Fruit fly (Drosophila melanogaster) whole organism, embryonic: ENCODE data around the gene CG14646.

ENCODE experiments used
- Asciz ChIP-seq: fragments of 200-800 bp; sonication (Bioruptor generic); optimal IDR thresholded peaks from 2 replicates; lab custom pipeline; 2017; ENCODE audit warnings: missing biosample characterization, mild to moderate bottlenecking, missing genetic modification characterization, missing genetic modification reagents
- Blimp-1 ChIP-seq: fragments of 200-800 bp; sonication (Bioruptor generic); optimal IDR thresholded peaks from 3 replicates; lab custom pipeline; 2018; ENCODE audit warnings: missing biosample characterization, missing genetic modification characterization, mild to moderate bottlenecking, moderate library complexity, missing genetic modification reagents
- CG10366 ChIP-seq: fragments of 200-800 bp; sonication (Bioruptor generic); IDR thresholded peaks from 2 replicates; pipeline ENCODE4 v1.3.6; 2022; ENCODE audit warnings: missing biosample characterization, missing genetic modification characterization
- CG12659 ChIP-seq: fragments of 200-800 bp; sonication (Bioruptor generic); optimal IDR thresholded peaks from 3 replicates; lab custom pipeline; 2017; ENCODE audit warnings: mild to moderate bottlenecking, missing biosample characterization, missing genetic modification reagents, missing genetic modification characterization
- CG13296 ChIP-seq: fragments of 200-800 bp; sonication (Bioruptor generic); optimal IDR thresholded peaks from 3 replicates; lab custom pipeline; 2018; ENCODE audit warnings: missing biosample characterization, mild to moderate bottlenecking, missing genetic modification characterization
- CG13624 ChIP-seq: fragments of 200-800 bp; sonication (Bioruptor generic); optimal IDR thresholded peaks from 2 replicates; lab custom pipeline; 2016; ENCODE audit warnings: missing biosample characterization, missing genetic modification characterization
- CG15269 ChIP-seq: fragments of 200-800 bp; sonication (Bioruptor generic); optimal IDR thresholded peaks from 2 replicates; lab custom pipeline; 2018; ENCODE audit warnings: missing biosample characterization, mild to moderate bottlenecking, missing genetic modification characterization, moderate library complexity
- CG15479 ChIP-seq: fragments of 200-800 bp; sonication (Bioruptor generic); optimal IDR thresholded peaks from 3 replicates; lab custom pipeline; 2019; ENCODE audit warnings: missing biosample characterization, mild to moderate bottlenecking, missing genetic modification characterization, moderate library complexity
- CG15696 ChIP-seq: fragments of 200-800 bp; sonication (Bioruptor generic); optimal IDR thresholded peaks from 2 replicates; lab custom pipeline; 2019; ENCODE audit warnings: missing biosample characterization, mild to moderate bottlenecking, missing genetic modification characterization, moderate library complexity
- CG18599 ChIP-seq: fragments of 200-800 bp; sonication (Bioruptor generic); optimal IDR thresholded peaks from 3 replicates; lab custom pipeline; 2017; ENCODE audit warnings: missing biosample characterization, missing genetic modification characterization, mild to moderate bottlenecking, moderate library complexity, missing genetic modification reagents
- CG2120 ChIP-seq: fragments of 200-800 bp; sonication (Bioruptor generic); optimal IDR thresholded peaks from 3 replicates; lab custom pipeline; 2016; ENCODE audit warnings: missing biosample characterization, missing genetic modification characterization
- CG2875 ChIP-seq: fragments of 200-800 bp; sonication (Bioruptor generic); optimal IDR thresholded peaks from 2 replicates; lab custom pipeline; 2017; ENCODE audit warnings: missing biosample characterization, mild to moderate bottlenecking, missing genetic modification characterization, missing genetic modification reagents
- CG3065 ChIP-seq: fragments of 200-800 bp; sonication (Bioruptor generic); optimal IDR thresholded peaks from 2 replicates; lab custom pipeline; 2016; ENCODE audit warnings: missing biosample characterization, missing genetic modification characterization
- CG31224 ChIP-seq: fragments of 200-800 bp; sonication (Bioruptor generic); IDR thresholded peaks from 2 replicates; pipeline ENCODE4 v1.3.6; 2022; ENCODE audit warnings: missing biosample characterization, missing genetic modification characterization
- CG31441 ChIP-seq: fragments of 200-800 bp; sonication (Bioruptor generic); IDR thresholded peaks from 2 replicates; pipeline ENCODE4 v1.3.6; 2022; ENCODE audit warnings: missing biosample characterization, missing genetic modification characterization
- CG34422 ChIP-seq: fragments of 200-800 bp; sonication (Bioruptor generic); IDR thresholded peaks from 3 replicates; pipeline ENCODE4 v1.3.6; 2022; ENCODE audit warnings: missing biosample characterization, missing genetic modification characterization
- CG3838 ChIP-seq: fragments of 200-800 bp; sonication (Bioruptor generic); optimal IDR thresholded peaks from 3 replicates; lab custom pipeline; 2016; ENCODE audit warnings: missing biosample characterization, missing genetic modification characterization
- CG4854 ChIP-seq: fragments of 200-800 bp; sonication (Bioruptor generic); optimal IDR thresholded peaks from 2 replicates; lab custom pipeline; 2016; ENCODE audit warnings: missing biosample characterization, missing genetic modification characterization, inconsistent platforms
- CG6175 ChIP-seq: fragments of 200-800 bp; sonication (Bioruptor generic); IDR thresholded peaks from 3 replicates; pipeline ENCODE4 v1.3.6; 2022; ENCODE audit warnings: missing biosample characterization, missing genetic modification characterization
- CG6654 ChIP-seq: fragments of 200-800 bp; sonication (Bioruptor generic); optimal IDR thresholded peaks from 2 replicates; lab custom pipeline; 2017; ENCODE audit warnings: missing biosample characterization, mild to moderate bottlenecking, missing genetic modification characterization
- CG6791 ChIP-seq: fragments of 200-800 bp; sonication (Bioruptor generic); IDR thresholded peaks from 3 replicates; pipeline ENCODE4 v1.3.6; 2022; ENCODE audit warnings: missing biosample characterization, missing genetic modification characterization; ENCODE audit not compliant: partially characterized antibody
- CG6854 ChIP-seq: fragments of 200-800 bp; sonication (Bioruptor generic); optimal IDR thresholded peaks from 3 replicates; lab custom pipeline; 2017; ENCODE audit warnings: missing biosample characterization, mild to moderate bottlenecking, missing genetic modification characterization
- CG8765 ChIP-seq: fragments of 200-800 bp; sonication (Bioruptor generic); IDR thresholded peaks from 2 replicates; pipeline ENCODE4 v1.3.6; 2022; ENCODE audit warnings: missing biosample characterization, missing genetic modification characterization
- CoRest ChIP-seq: fragments of 200-800 bp; sonication (Bioruptor generic); optimal IDR thresholded peaks from 3 replicates; lab custom pipeline; 2018; ENCODE audit warnings: missing biosample characterization, mild to moderate bottlenecking, missing genetic modification characterization, moderate library complexity
- Drgx ChIP-seq: fragments of 200-800 bp; sonication (Bioruptor generic); IDR thresholded peaks from 2 replicates; pipeline ENCODE4 v1.3.6; 2022; ENCODE audit warnings: missing biosample characterization, missing genetic modification characterization
- Hand ChIP-seq: fragments of 200-800 bp; sonication (Bioruptor generic); optimal IDR thresholded peaks from 2 replicates; lab custom pipeline; 2017; ENCODE audit warnings: mild to moderate bottlenecking, missing biosample characterization, missing genetic modification reagents, missing genetic modification characterization
- Hmr ChIP-seq: fragments of 200-800 bp; sonication (Bioruptor generic); optimal IDR thresholded peaks from 3 replicates; lab custom pipeline; 2017; ENCODE audit warnings: mild to moderate bottlenecking, missing biosample characterization, missing genetic modification reagents, missing genetic modification characterization
- Jarid2 ChIP-seq: fragments of 200-800 bp; sonication (Bioruptor generic); optimal IDR thresholded peaks from 3 replicates; lab custom pipeline; 2017; ENCODE audit warnings: mild to moderate bottlenecking, missing biosample characterization, missing genetic modification reagents, missing genetic modification characterization
- PHDP ChIP-seq: fragments of 200-800 bp; sonication (Bioruptor generic); optimal IDR thresholded peaks from 3 replicates; lab custom pipeline; 2018; ENCODE audit warnings: missing biosample characterization, mild to moderate bottlenecking, missing genetic modification characterization, moderate library complexity
- Rfx ChIP-seq: fragments of 200-800 bp; sonication (Bioruptor generic); IDR thresholded peaks from 2 replicates; pipeline ENCODE4 v1.3.6; 2022; ENCODE audit warnings: missing biosample characterization, missing genetic modification characterization
- Six4 ChIP-seq: fragments of 200-800 bp; sonication (Bioruptor generic); optimal IDR thresholded peaks from 2 replicates; lab custom pipeline; 2016; ENCODE audit warnings: missing biosample characterization, missing genetic modification characterization
- Sox100B ChIP-seq: fragments of 200-800 bp; sonication (Bioruptor generic); optimal IDR thresholded peaks from 3 replicates; lab custom pipeline; 2018; ENCODE audit warnings: missing biosample characterization, mild to moderate bottlenecking, missing genetic modification characterization
- Usf ChIP-seq: fragments of 200-800 bp; sonication (Bioruptor generic); optimal IDR thresholded peaks from 2 replicates; lab custom pipeline; 2017; ENCODE audit warnings: missing genotype, missing biosample characterization, missing genetic modification characterization
- Xbp1 ChIP-seq: fragments of 200-800 bp; sonication (Bioruptor generic); optimal IDR thresholded peaks from 3 replicates; lab custom pipeline; 2016; ENCODE audit warnings: missing biosample characterization, mild to moderate bottlenecking, missing genetic modification characterization
- ash1 ChIP-seq: fragments of 200-800 bp; sonication (Bioruptor generic); optimal IDR thresholded peaks from 2 replicates; lab custom pipeline; 2018; ENCODE audit warnings: missing biosample characterization, mild to moderate bottlenecking, missing genetic modification characterization
- dpn ChIP-seq, 2 experiments: fragments of 200-800 bp; sonication (Bioruptor generic); optimal IDR thresholded peaks; 3 replicates each; lab custom pipeline; 2016; ENCODE audit warnings: missing biosample characterization in 2 of 2, missing genetic modification characterization in 2 of 2
- fd102C ChIP-seq: fragments of 200-800 bp; sonication (Bioruptor generic); optimal IDR thresholded peaks from 2 replicates; lab custom pipeline; 2018; ENCODE audit warnings: missing biosample characterization, mild to moderate bottlenecking, missing genetic modification characterization, moderate library complexity
- fd64A ChIP-seq: fragments of 200-800 bp; sonication (Bioruptor generic); optimal IDR thresholded peaks from 3 replicates; lab custom pipeline; 2018; ENCODE audit warnings: missing biosample characterization, mild to moderate bottlenecking, missing genetic modification characterization
- gfzf ChIP-seq: fragments of 200-800 bp; sonication (Bioruptor generic); optimal IDR thresholded peaks from 2 replicates; lab custom pipeline; 2016; ENCODE audit warnings: missing biosample characterization, mild to moderate bottlenecking, missing genetic modification characterization, moderate library complexity
- gsb-n ChIP-seq: fragments of 200-800 bp; sonication (Bioruptor generic); optimal IDR thresholded peaks from 3 replicates; lab custom pipeline; 2018; ENCODE audit warnings: missing biosample characterization, mild to moderate bottlenecking, missing genetic modification characterization
- psq ChIP-seq: fragments of 200-800 bp; sonication (Bioruptor generic); optimal IDR thresholded peaks from 2 replicates; lab custom pipeline; 2017; ENCODE audit warnings: missing biosample characterization, missing genetic modification characterization
- ro ChIP-seq: fragments of 200-800 bp; sonication (Bioruptor generic); IDR thresholded peaks from 2 replicates; pipeline ENCODE4 v1.3.6; 2022; ENCODE audit warnings: missing biosample characterization, missing genetic modification characterization
- sens ChIP-seq: fragments of 200-800 bp; sonication (Bioruptor generic); peaks from one replicate; lab custom pipeline; 2016; ENCODE audit warnings: missing biosample characterization, missing genetic modification characterization
- seq ChIP-seq: fragments of 200-800 bp; sonication (Bioruptor generic); IDR thresholded peaks from 2 replicates; pipeline ENCODE4 v1.3.6; 2022; ENCODE audit warnings: missing biosample characterization, missing genetic modification characterization
- slou ChIP-seq: fragments of 200-800 bp; sonication (Bioruptor generic); optimal IDR thresholded peaks from 3 replicates; lab custom pipeline; 2016; ENCODE audit warnings: missing biosample characterization, missing genetic modification characterization
- tio ChIP-seq: fragments of 200-800 bp; sonication (Bioruptor generic); optimal IDR thresholded peaks from 2 replicates; lab custom pipeline; 2017; ENCODE audit warnings: missing biosample characterization, missing genetic modification characterization, inconsistent platforms
- tna ChIP-seq: fragments of 200-800 bp; sonication (Bioruptor generic); IDR thresholded peaks from 2 replicates; pipeline ENCODE4 v1.3.6; 2022; ENCODE audit warnings: missing biosample characterization, missing genetic modification characterization; ENCODE audit not compliant: partially characterized antibody
- tup ChIP-seq: fragments of 200-800 bp; sonication (Bioruptor generic); optimal IDR thresholded peaks from 2 replicates; lab custom pipeline; 2016; ENCODE audit warnings: missing biosample characterization, mild to moderate bottlenecking, missing genetic modification characterization, moderate library complexity
- wek ChIP-seq: fragments of 200-800 bp; sonication (Bioruptor generic); optimal IDR thresholded peaks from 3 replicates; lab custom pipeline; 2018; ENCODE audit warnings: missing biosample characterization, mild to moderate bottlenecking, missing genetic modification characterization, moderate library complexity
- z ChIP-seq: fragments of 200-800 bp; sonication (Bioruptor generic); IDR thresholded peaks from 3 replicates; pipeline ENCODE4 v1.3.6; 2022; ENCODE audit warnings: missing biosample characterization, missing genetic modification characterization
- zf30C ChIP-seq: fragments of 200-800 bp; sonication (Bioruptor generic); optimal IDR thresholded peaks from 3 replicates; lab custom pipeline; 2018; ENCODE audit warnings: missing biosample characterization, mild to moderate bottlenecking, missing genetic modification characterization

CG14646 gene

dm6 chr3R:4437113-4437512, 46.9 kb downstream of the CG14646 start, which contains the start of the genes Lipt2 and CG14650 (continued):
- TF ChIP-seq CG13296 (GFP tag; lab: Kevin White, UChicago) (no peak), CG12659 (GFP tag; lab: Kevin White, UChicago) (peak; percentile 77), sens (GFP tag; lab: Kevin White, UChicago) (peak; percentile 93), CG15479 (GFP tag; lab: Kevin White, UChicago) (no peak), tio (GFP tag; lab: Kevin White, UChicago) (no peak), tup (GFP tag; lab: Kevin White, UChicago) (no peak), CG15696 (tag; lab: Kevin White, UChicago) (peak; percentile 52), CG2120 (peak; percentile 77), CG18599 (GFP tag; lab: Kevin White, UChicago) (no peak), CG2875 (no peak), Usf (no peak), CG6654 (GFP tag; lab: Kevin White, UChicago) (no peak), seq (GFP tag; lab: Robert Waterston, UW) (no peak), gsb-n (tag; lab: Kevin White, UChicago) (no peak), Sox100B (no peak), wek (GFP tag; lab: Kevin White, UChicago) (no peak), z (no peak), ash1 (GFP tag; lab: Kevin White, UChicago) (no peak), ro (GFP tag; lab: Robert Waterston, UW) (no peak), Xbp1 (GFP tag; lab: Kevin White, UChicago) (peak; percentile 75), Blimp-1 (GFP tag; lab: Kevin White, UChicago) (no peak), Hand (no peak), Rfx (GFP tag; lab: Robert Waterston, UW) (peak; percentile 66), CG6854 (GFP tag; lab: Kevin White, UChicago) (no peak), CG6791 (GFP tag; lab: Robert Waterston, UW) (peak; percentile 49; the same call in 1 of the 3 replicates), CG31224 (GFP tag; lab: Robert Waterston, UW) (no peak), dpn (GFP tag; optimal IDR thresholded peaks at IDR 0.05; lab: Kevin White, UChicago) (peak; percentile 60 to 61), zf30C (GFP tag; lab: Kevin White, UChicago) (no peak), CG6175 (GFP tag; lab: Robert Waterston, UW) (no peak), Asciz (no peak), PHDP (tag; lab: Kevin White, UChicago) (peak; percentile 33), CG10366 (GFP tag; lab: Robert Waterston, UW) (peak; percentile 9; the same call in 1 of the 2 replicates), slou (no peak), CG31441 (GFP tag; lab: Robert Waterston, UW) (no peak), CG3838 (GFP tag; lab: Kevin White, UChicago) (no peak), CG34422 (GFP tag; lab: Robert Waterston, UW) (0 out of 3 replicates have a peak, but pooled peaks have one; percentile 28), Drgx (no peak), gfzf (GFP tag; lab: Kevin White, UChicago) (peak; percentile 70), fd64A (GFP tag; lab: Kevin White, UChicago) (no peak), psq (no peak), CoRest (tag; lab: Kevin White, UChicago) (no peak), Six4 (GFP tag; lab: Kevin White, UChicago) (peak; percentile 35), fd102C (GFP tag; lab: Kevin White, UChicago) (no peak), Hmr (GFP tag; lab: Kevin White, UChicago) (no peak), CG13624 (GFP tag; lab: Kevin White, UChicago) (peak; percentile 85), tna (GFP tag; lab: Robert Waterston, UW) (no peak), CG4854 (GFP tag; lab: Kevin White, UChicago) (peak; percentile 17), CG15269 (tag; lab: Kevin White, UChicago) (no peak), CG8765 (GFP tag; lab: Robert Waterston, UW) (no peak), CG3065 (GFP tag; lab: Kevin White, UChicago) (no peak), Jarid2 (GFP tag; lab: Kevin White, UChicago) (no peak)
